Worm (Caenorhabditis elegans) whole organism, mixed stage, embryonic: ENCODE results near the gene lpd-9.

ENCODE experiments used
- ceh-43 ChIP-seq: fragments of 200-800 bp; sonication (Bioruptor generic); optimal IDR thresholded peaks from 2 replicates; lab custom pipeline; 2018; ENCODE audit warnings: mild to moderate bottlenecking, missing genetic modification characterization, moderate library complexity, missing compliant biosample characterization
- elt-1 ChIP-seq: sonication (generic microtip); optimal IDR thresholded peaks from 2 replicates; lab custom pipeline; 2017; ENCODE audit warnings: missing genetic modification characterization, mild to moderate bottlenecking, missing compliant biosample characterization, antibody characterized with exemption, moderate library complexity, borderline replicate concordance; ENCODE audit not compliant: insufficient read depth
- lin-32 ChIP-seq: fragments of 200-800 bp; sonication (Bioruptor generic); optimal IDR thresholded peaks from 2 replicates; lab custom pipeline; 2018; ENCODE audit warnings: mild to moderate bottlenecking, missing genetic modification characterization, missing compliant biosample characterization
- mab-5 ChIP-seq: fragments of 150-350 bp; optimal IDR thresholded peaks from 2 replicates; lab custom pipeline; 2014; ENCODE audit warnings: missing biosample characterization, missing genetic modification characterization
- nhr-12 ChIP-seq: fragments of 150-350 bp; optimal IDR thresholded peaks from 2 replicates; lab custom pipeline; 2014; ENCODE audit warnings: missing biosample characterization, missing genetic modification characterization
- nhr-28 ChIP-seq: fragments of 150-350 bp; optimal IDR thresholded peaks from 2 replicates; lab custom pipeline; 2014; ENCODE audit warnings: missing biosample characterization, missing genetic modification characterization
- pha-4 ChIP-seq: fragments of 150-350 bp; optimal IDR thresholded peaks from 2 replicates; lab custom pipeline; 2018; ENCODE audit warnings: missing biosample characterization, missing genetic modification reagents, missing genetic modification characterization
- sem-2 ChIP-seq: fragments of 200-800 bp; sonication (Bioruptor generic); optimal IDR thresholded peaks from 2 replicates; lab custom pipeline; 2018; ENCODE audit warnings: mild to moderate bottlenecking, missing genetic modification characterization, missing compliant biosample characterization
- snpc-4 ChIP-seq: fragments of 150-350 bp; optimal IDR thresholded peaks from 2 replicates; lab custom pipeline; 2014; ENCODE audit warnings: missing biosample characterization, missing genetic modification characterization
- sptf-1 ChIP-seq: sonication (generic microtip); optimal IDR thresholded peaks from 2 replicates; lab custom pipeline; 2017; ENCODE audit warnings: mild to moderate bottlenecking, missing genetic modification characterization, moderate library complexity, missing compliant biosample characterization
- unc-39 ChIP-seq: fragments of 150-350 bp; optimal IDR thresholded peaks from 2 replicates; lab custom pipeline; 2014; ENCODE audit warnings: missing biosample characterization, missing genetic modification characterization
- ztf-11 ChIP-seq: fragments of 150-350 bp; optimal IDR thresholded peaks from 2 replicates; lab custom pipeline; 2014; ENCODE audit warnings: missing biosample characterization, missing genetic modification characterization

- TF ChIP-seq pha-4 (tag; lab: Kevin White, UChicago) (peak; percentile 79), nhr-28 (tag; lab: Kevin White, UChicago) (no peak), nhr-12 (tag; lab: Kevin White, UChicago) (no peak), unc-39 (no peak), ceh-43 (GFP tag; lab: Kevin White, UChicago) (no peak), sptf-1 (tag; lab: Kevin White, UChicago) (no peak), lin-32 (GFP tag; lab: Kevin White, UChicago) (no peak), sem-2 (GFP tag; lab: Kevin White, UChicago) (no peak), ztf-11 (no peak), elt-1 (tag; lab: Kevin White, UChicago) (no peak), mab-5 (tag; lab: Kevin White, UChicago) (no peak), snpc-4 (tag; lab: Kevin White, UChicago) (no peak)
Measured at ce11 chrV:10578938-10579337, at the start of gene lpd-9, which contains the start of gene erh-1.
